Comparison of ENCODE assay signal across 8 worm cellular contexts in the genomic region with DNA sequence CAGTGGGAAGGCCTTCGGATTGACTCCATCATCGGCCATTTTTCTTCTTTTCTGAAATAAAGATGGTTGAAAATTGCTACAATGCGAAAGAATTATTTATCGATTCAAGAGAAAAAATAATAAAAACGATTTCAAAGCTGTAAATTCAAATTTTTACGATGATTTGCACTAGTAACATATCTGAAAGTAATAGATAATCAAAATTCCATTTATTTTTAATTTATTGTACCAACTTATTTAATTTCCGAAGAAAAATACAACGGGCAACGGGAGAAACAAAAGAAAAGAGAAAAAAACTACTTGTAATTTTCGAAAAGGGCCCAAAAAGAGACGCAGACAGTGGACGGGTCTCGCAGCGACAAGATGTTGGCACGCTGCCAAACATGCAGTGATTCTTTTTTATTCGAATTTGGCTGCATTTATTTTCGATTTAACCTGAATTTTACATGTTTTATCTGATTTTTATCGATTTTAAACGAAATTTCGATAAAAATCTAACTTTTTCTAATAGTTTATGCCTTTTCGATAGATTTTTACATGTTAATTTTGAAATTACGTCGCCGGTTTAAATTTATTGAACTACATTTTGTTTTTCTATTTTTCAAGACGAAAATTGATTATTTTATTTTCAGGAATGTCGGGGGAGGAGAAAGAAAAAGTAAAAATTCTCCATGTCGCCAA.
TF ChIP-seq lines count a peak whose summit lies in the region.

Gene snu-13 (minus strand): TSS at position 51 of the 681 bp plus-strand sequence.
Gene rsp-7 (plus strand): TSS at position 631 of the 681 bp plus-strand sequence.

TF ChIP-seq in whole organism, L1 larva, 84 proteins besides CTCF, POLR2A, EP300 and RAD21 (continues in another document):
- TF ChIP-seq nhr-84 (tag; optimal IDR thresholded peaks at IDR 0.05; lab: Kevin White, UChicago): no peak
- peak; percentile 82 for TF ChIP-seq nhr-71 (tag; optimal IDR thresholded peaks at IDR 0.05; lab: Kevin White, UChicago)
- TF ChIP-seq unc-130 (tag; optimal IDR thresholded peaks at IDR 0.05; lab: Kevin White, UChicago): peak; percentile 76
- TF ChIP-seq elt-3 (tag; optimal IDR thresholded peaks at IDR 0.05; lab: Kevin White, UChicago): peak in 2 of 6 experiments; percentile 58 to 91
- TF ChIP-seq nhr-47 (tag; optimal IDR thresholded peaks at IDR 0.05; lab: Kevin White, UChicago): peak; percentile 68
- peak; percentile 64 for TF ChIP-seq lin-15B (tag; optimal IDR thresholded peaks at IDR 0.05; lab: Kevin White, UChicago)
- peak; percentile 78 for TF ChIP-seq snu-23 (GFP tag; optimal IDR thresholded peaks at IDR 0.05; lab: Kevin White, UChicago)
- peak; percentile 39 for TF ChIP-seq snpc-4 (tag; optimal IDR thresholded peaks at IDR 0.05; lab: Kevin White, UChicago)
- peak; percentile 80 for TF ChIP-seq nhr-20 (tag; optimal IDR thresholded peaks at IDR 0.05; lab: Kevin White, UChicago)
- peak; percentile 23; the same call in 1 of the 2 replicates for TF ChIP-seq ceh-88 (GFP tag; IDR thresholded peaks at IDR 0.05; lab: Robert Waterston, UW)

TF ChIP-seq in whole organism, L2 larva, 48 proteins besides CTCF, POLR2A, EP300 and RAD21 (continues in another document):
- TF ChIP-seq ama-1 (optimal IDR thresholded peaks at IDR 0.05; lab: Kevin White, UChicago) (peak; percentile 15), crh-2 (tag; optimal IDR thresholded peaks at IDR 0.05; lab: Kevin White, UChicago) (peak; percentile 87), lin-13 (GFP tag; optimal IDR thresholded peaks at IDR 0.05; lab: Kevin White, UChicago) (peak; percentile 71), unc-62 (GFP tag; optimal IDR thresholded peaks at IDR 0.05; lab: Kevin White, UChicago) (no peak), nhr-25 (tag; optimal IDR thresholded peaks at IDR 0.05; lab: Kevin White, UChicago) (peak; percentile 75), C34F6.9 (tag; optimal IDR thresholded peaks at IDR 0.05; lab: Kevin White, UChicago) (peak; percentile 87), nhr-21 (tag; optimal IDR thresholded peaks at IDR 0.05; lab: Kevin White, UChicago) (peak; percentile 51), nhr-10 (tag; optimal IDR thresholded peaks at IDR 0.05; lab: Kevin White, UChicago) (no peak), ztf-4 (tag; optimal IDR thresholded peaks at IDR 0.05; lab: Kevin White, UChicago) (no peak), sem-4 (tag; optimal IDR thresholded peaks at IDR 0.05; lab: Kevin White, UChicago) (peak; percentile 62)

TF ChIP-seq in whole organism, L3 larva, 47 proteins besides CTCF, POLR2A, EP300 and RAD21 (continues in another document):
- TF ChIP-seq aly-2 (tag; optimal IDR thresholded peaks at IDR 0.05; lab: Kevin White, UChicago) (no peak), lin-15B (tag; optimal IDR thresholded peaks at IDR 0.05; lab: Kevin White, UChicago) (peak; percentile 89), fkh-2 (tag; optimal IDR thresholded peaks at IDR 0.05; lab: Kevin White, UChicago) (no peak), nhr-76 (tag; optimal IDR thresholded peaks at IDR 0.05; lab: Kevin White, UChicago) (no peak), nhr-43 (tag; optimal IDR thresholded peaks at IDR 0.05; lab: Kevin White, UChicago; ENCODE audit: poor library complexity, severe bottlenecking) (no peak), egl-5 (tag; optimal IDR thresholded peaks at IDR 0.05; lab: Kevin White, UChicago) (peak; percentile 70), nhr-25 (tag; optimal IDR thresholded peaks at IDR 0.05; lab: Kevin White, UChicago) (peak; percentile 84), nhr-23 (tag; optimal IDR thresholded peaks at IDR 0.05; lab: Kevin White, UChicago) (peak; percentile 87), nhr-11 (tag; optimal IDR thresholded peaks at IDR 0.05; lab: Kevin White, UChicago) (no peak), nfya-1 (tag; optimal IDR thresholded peaks at IDR 0.05; lab: Kevin White, UChicago; ENCODE audit: insufficient read depth) (peak; percentile 88)

TF ChIP-seq in whole organism, L4 larva, 104 proteins besides CTCF, POLR2A, EP300 and RAD21 (continues in another document):
- TF ChIP-seq zfp-2 (tag; optimal IDR thresholded peaks at IDR 0.05; lab: Kevin White, UChicago): peak; percentile 68
- TF ChIP-seq unc-62 (GFP tag; optimal IDR thresholded peaks at IDR 0.05 in 1 of 2; lab: Kevin White, UChicago): peak in 1 of 2 experiments; percentile 12
- TF ChIP-seq unc-62 (tag; optimal IDR thresholded peaks at IDR 0.05; lab: Kevin White, UChicago): no peak
- TF ChIP-seq hlh-30 (tag; optimal IDR thresholded peaks at IDR 0.05; lab: Kevin White, UChicago; ENCODE audit: insufficient read depth): peak; percentile 65
- 0 out of 2 replicates have a peak, but pooled peaks have one; percentile 19 for TF ChIP-seq pha-4 (GFP tag; IDR thresholded peaks at IDR 0.05; lab: Robert Waterston, UW)
- TF ChIP-seq pha-4 (tag; optimal IDR thresholded peaks at IDR 0.05; lab: Kevin White, UChicago): peak; percentile 71
- TF ChIP-seq dpl-1 (GFP tag; optimal IDR thresholded peaks at IDR 0.05; lab: Kevin White, UChicago): peak; percentile 78
- TF ChIP-seq nhr-28 (tag; optimal IDR thresholded peaks at IDR 0.05; lab: Kevin White, UChicago): peak; percentile 36
- no peak for TF ChIP-seq unc-39 (tag; optimal IDR thresholded peaks at IDR 0.05; lab: Kevin White, UChicago)
- peak; percentile 0 for TF ChIP-seq mxl-3 (GFP tag; optimal IDR thresholded peaks at IDR 0.05; lab: Kevin White, UChicago)

TF ChIP-seq in whole organism, late embryonic, 69 proteins besides CTCF, POLR2A, EP300 and RAD21 (continues in another document):
- peak; percentile 4 for TF ChIP-seq tbx-2 (tag; optimal IDR thresholded peaks at IDR 0.05; lab: Kevin White, UChicago)
- no peak for TF ChIP-seq T23F11.4 (GFP tag; optimal IDR thresholded peaks at IDR 0.05; lab: Kevin White, UChicago)
- TF ChIP-seq ama-1 (optimal IDR thresholded peaks at IDR 0.05; lab: Kevin White, UChicago): no peak
- peak; percentile 7 for TF ChIP-seq ceh-18 (tag; optimal IDR thresholded peaks at IDR 0.05; lab: Kevin White, UChicago)
- TF ChIP-seq tbx-7 (tag; optimal IDR thresholded peaks at IDR 0.05; lab: Kevin White, UChicago): no peak
- TF ChIP-seq ttx-3 (tag; optimal IDR thresholded peaks at IDR 0.05; lab: Kevin White, UChicago): no peak
- no peak for TF ChIP-seq ztf-16 (tag; optimal IDR thresholded peaks at IDR 0.05; lab: Kevin White, UChicago)
- peak; percentile 12 for TF ChIP-seq ceh-31 (tag; optimal IDR thresholded peaks at IDR 0.05; lab: Kevin White, UChicago)
- TF ChIP-seq npax-4 (tag; optimal IDR thresholded peaks at IDR 0.05; lab: Kevin White, UChicago): no peak
- TF ChIP-seq odd-2 (tag; optimal IDR thresholded peaks at IDR 0.05; lab: Kevin White, UChicago): no peak
- 0 out of 2 replicates have a peak, but pooled peaks have one; percentile 2 for TF ChIP-seq sox-2 (GFP tag; IDR thresholded peaks at IDR 0.05; lab: Robert Waterston, UW)

TF ChIP-seq in whole organism, midembryonic, 9 proteins besides CTCF, POLR2A, EP300 and RAD21:
- TF ChIP-seq flt-1 (GFP tag; IDR thresholded peaks at IDR 0.05; lab: Robert Waterston, UW): no peak
- TF ChIP-seq ztf-23 (GFP tag; IDR thresholded peaks at IDR 0.05; lab: Robert Waterston, UW): no peak
- TF ChIP-seq cog-1 (tag; optimal IDR thresholded peaks at IDR 0.05; lab: Kevin White, UChicago): peak; percentile 45
- no peak for TF ChIP-seq med-1 (GFP tag; optimal IDR thresholded peaks at IDR 0.05; lab: Kevin White, UChicago; ENCODE audit: insufficient read depth)
TF ChIP-seq in whole organism, midembryonic: peak in this region for 1.

TF ChIP-seq in whole organism, mixed stage, embryonic, 35 proteins besides CTCF, POLR2A, EP300 and RAD21 (continues in another document):
- TF ChIP-seq tbx-8 (GFP tag; optimal IDR thresholded peaks at IDR 0.05; lab: Kevin White, UChicago) (no peak), zip-8 (tag; optimal IDR thresholded peaks at IDR 0.05; lab: Kevin White, UChicago) (no peak), snpc-4 (tag; optimal IDR thresholded peaks at IDR 0.05; lab: Kevin White, UChicago) (no peak), lsy-2 (tag; optimal IDR thresholded peaks at IDR 0.05; lab: Kevin White, UChicago) (peak; percentile 70), nhr-28 (tag; optimal IDR thresholded peaks at IDR 0.05; lab: Kevin White, UChicago) (no peak), unc-120 (tag; optimal IDR thresholded peaks at IDR 0.05; lab: Kevin White, UChicago; ENCODE audit: poor library complexity, severe bottlenecking) (peak; percentile 72), nhr-237 (tag; optimal IDR thresholded peaks at IDR 0.05; lab: Kevin White, UChicago) (peak; percentile 69), mep-1 (tag; optimal IDR thresholded peaks at IDR 0.05; lab: Kevin White, UChicago) (peak; percentile 87), ham-2 (GFP tag; optimal IDR thresholded peaks at IDR 0.05; lab: Kevin White, UChicago) (no peak), hlh-1 (tag; optimal IDR thresholded peaks at IDR 0.05; lab: Kevin White, UChicago) (peak; percentile 57), ztf-11 (tag; optimal IDR thresholded peaks at IDR 0.05; lab: Kevin White, UChicago) (no peak), unc-39 (tag; optimal IDR thresholded peaks at IDR 0.05; lab: Kevin White, UChicago) (no peak), nhr-2 (tag; optimal IDR thresholded peaks at IDR 0.05; lab: Kevin White, UChicago) (no peak), flh-1 (GFP tag; optimal IDR thresholded peaks at IDR 0.05; lab: Kevin White, UChicago) (no peak), pha-4 (tag; optimal IDR thresholded peaks at IDR 0.05; lab: Kevin White, UChicago) (no peak)

TF ChIP-seq in whole organism, young adult, 124 proteins besides CTCF, POLR2A, EP300 and RAD21 (continues in another document):
- no peak for TF ChIP-seq Y67H2A.10 (GFP tag; conservative IDR thresholded peaks at IDR 0.05; lab: Robert Waterston, UW)
- TF ChIP-seq efl-1 (GFP tag; optimal IDR thresholded peaks at IDR 0.05; lab: Kevin White, UChicago): peak; percentile 34
- TF ChIP-seq ztf-25 (GFP tag; IDR thresholded peaks at IDR 0.05; lab: Robert Waterston, UW): no peak
- no peak for TF ChIP-seq ceh-58 (GFP tag; IDR thresholded peaks at IDR 0.05; lab: Robert Waterston, UW)
- peak; percentile 54 for TF ChIP-seq tlf-1 (GFP tag; optimal IDR thresholded peaks at IDR 0.05; lab: Kevin White, UChicago)
- TF ChIP-seq nhr-80 (tag; optimal IDR thresholded peaks at IDR 0.05; lab: Kevin White, UChicago): peak; percentile 22
- TF ChIP-seq sea-2 (GFP tag; IDR thresholded peaks at IDR 0.05; lab: Robert Waterston, UW): no peak
- TF ChIP-seq chd-7 (tag; optimal IDR thresholded peaks at IDR 0.05; lab: Kevin White, UChicago): no peak
- TF ChIP-seq D2030.7 (GFP tag; IDR thresholded peaks at IDR 0.05; lab: Robert Waterston, UW): peak; percentile 22; the same call in 1 of the 2 replicates
- no peak for TF ChIP-seq F57C9.4 (tag; optimal IDR thresholded peaks at IDR 0.05; lab: Kevin White, UChicago)
- no peak for TF ChIP-seq repo-1 (tag; optimal IDR thresholded peaks at IDR 0.05; lab: Kevin White, UChicago)
- no peak for TF ChIP-seq B0035.1 (tag; optimal IDR thresholded peaks at IDR 0.05; lab: Kevin White, UChicago)
- TF ChIP-seq Y53G8AR.9 (GFP tag; conservative IDR thresholded peaks at IDR 0.05; lab: Robert Waterston, UW): no peak
- 0 out of 2 replicates have a peak, but pooled peaks have one; percentile 23 for TF ChIP-seq C06A6.2 (GFP tag; conservative IDR thresholded peaks at IDR 0.05; lab: Robert Waterston, UW)
- 0 out of 2 replicates have a peak, but pooled peaks have one; percentile 6 for TF ChIP-seq rcor-1 (GFP tag; IDR thresholded peaks at IDR 0.05; lab: Robert Waterston, UW)
- TF ChIP-seq nhr-179 (tag; optimal IDR thresholded peaks at IDR 0.05; lab: Kevin White, UChicago): no peak
